Worm (Caenorhabditis elegans): ENCODE results near the gene nol-6.

The nol-6 gene

ce11 chrII:1400105-1400504 is 37.2 kb downstream of the nol-6 start, which contains the start of gene F54D12.1:
Gene F54D12.1 (plus strand): TSS chrII:1400405.
- TF ChIP-seq ceh-82 (tag; optimal IDR thresholded peaks at IDR 0.05) (no peak), aly-2 (tag; optimal IDR thresholded peaks at IDR 0.05) (no peak), unc-39 (tag; optimal IDR thresholded peaks at IDR 0.05) (no peak), fkh-2 (tag; optimal IDR thresholded peaks at IDR 0.05) (no peak), ceh-9 (tag; optimal IDR thresholded peaks at IDR 0.05) (no peak), pha-4 (tag; optimal IDR thresholded peaks at IDR 0.05) (no peak), nhr-43 (tag; optimal IDR thresholded peaks at IDR 0.05; ENCODE audit: poor library complexity, severe bottlenecking) (no peak), ceh-16 (tag; optimal IDR thresholded peaks at IDR 0.05) (no peak), mdl-1 (tag; optimal IDR thresholded peaks at IDR 0.05) (no peak)

- TF ChIP-seq skn-1 (tag; optimal IDR thresholded peaks at IDR 0.05) = no peak
- no peak for TF ChIP-seq lsy-12 (tag; optimal IDR thresholded peaks at IDR 0.05)
- no peak for TF ChIP-seq tbx-2 (tag; optimal IDR thresholded peaks at IDR 0.05)
Observed at ce11 chrII:1398396-1398795, 38.9 kb downstream of the nol-6 start, which contains the start of gene F54D12.2. Gene F54D12.2 (plus strand): TSS chrII:1398696.

- no peak for TF ChIP-seq pqm-1 (tag; optimal IDR thresholded peaks at IDR 0.05)
- no peak for TF ChIP-seq R02D3.7 (tag; optimal IDR thresholded peaks at IDR 0.05)
- TF ChIP-seq elt-3 (tag; optimal IDR thresholded peaks at IDR 0.05) = no peak
- TF ChIP-seq nhr-76 (tag; optimal IDR thresholded peaks at IDR 0.05) = no peak
- TF ChIP-seq ZK546.5 (tag; optimal IDR thresholded peaks at IDR 0.05) = no peak
- TF ChIP-seq nhr-12 (tag; optimal IDR thresholded peaks at IDR 0.05) = no peak
- no peak for TF ChIP-seq fkh-10 (GFP tag; optimal IDR thresholded peaks at IDR 0.05)
- no peak for TF ChIP-seq snpc-4 (tag; optimal IDR thresholded peaks at IDR 0.05)
- TF ChIP-seq sea-2 (GFP tag; optimal IDR thresholded peaks at IDR 0.05) = no peak
- no peak for TF ChIP-seq lin-15B (tag; optimal IDR thresholded peaks at IDR 0.05)
- no peak for TF ChIP-seq eor-1 (tag; optimal IDR thresholded peaks at IDR 0.05)
- TF ChIP-seq ztf-11 (tag; optimal IDR thresholded peaks at IDR 0.05) = no peak
- no peak for TF ChIP-seq nhr-25 (tag; optimal IDR thresholded peaks at IDR 0.05)
- no peak for TF ChIP-seq mdl-1 (tag; optimal IDR thresholded peaks at IDR 0.05)
- no peak for TF ChIP-seq skn-1 (tag; optimal IDR thresholded peaks at IDR 0.05)
- no peak for TF ChIP-seq ceh-16 (tag; optimal IDR thresholded peaks at IDR 0.05)
- TF ChIP-seq nhr-11 (tag; optimal IDR thresholded peaks at IDR 0.05) = no peak
- no peak for TF ChIP-seq nhr-237 (tag; optimal IDR thresholded peaks at IDR 0.05)
Observed at ce11 chrII:1397703-1398102, 39.6 kb downstream of the nol-6 start, which contains the start of gene F54D12.8. Gene F54D12.8 (minus strand): TSS chrII:1398038.

DNA sequence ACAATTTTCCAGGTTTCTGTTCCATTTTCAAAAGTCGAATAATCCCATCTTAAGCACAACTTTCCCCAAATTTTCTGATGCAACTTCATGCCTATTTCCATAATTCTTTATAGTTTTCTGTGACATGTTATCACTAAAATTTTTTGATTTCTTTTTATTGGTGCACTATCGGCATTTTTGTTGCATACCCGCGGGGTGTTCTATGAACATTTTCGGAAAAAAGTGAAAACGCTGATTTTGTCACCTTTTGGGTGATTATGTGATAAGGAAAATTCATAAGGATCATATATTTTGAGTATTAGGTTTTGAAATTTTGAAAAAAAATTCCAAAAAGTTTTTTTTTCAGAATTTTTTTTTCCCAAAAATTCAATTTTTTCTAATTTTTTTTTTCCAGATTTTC is 50.8 kb downstream of the nol-6 start, which contains the start of gene aat-7:
Gene aat-7, plus strand, starts transcription at position 393 of the 400 bp plus-strand sequence.
- TF ChIP-seq elt-2 (tag; optimal IDR thresholded peaks at IDR 0.05) (peak; percentile 92), jun-1 (tag; optimal IDR thresholded peaks at IDR 0.05) (peak; percentile 11), daf-12 (tag; optimal IDR thresholded peaks at IDR 0.05) (no peak), zag-1 (tag; optimal IDR thresholded peaks at IDR 0.05) (no peak), lsy-12 (tag; optimal IDR thresholded peaks at IDR 0.05) (no peak), ceh-9 (tag; optimal IDR thresholded peaks at IDR 0.05) (no peak), fkh-2 (tag; optimal IDR thresholded peaks at IDR 0.05) (no peak), lin-15B (tag; optimal IDR thresholded peaks at IDR 0.05) (no peak), elt-1 (tag; optimal IDR thresholded peaks at IDR 0.05) (no peak), nhr-237 (tag; optimal IDR thresholded peaks at IDR 0.05) (no peak), ceh-82 (tag; optimal IDR thresholded peaks at IDR 0.05) (no peak), ZK546.5 (tag; optimal IDR thresholded peaks at IDR 0.05) (no peak), nhr-76 (tag; optimal IDR thresholded peaks at IDR 0.05) (no peak), nhr-28 (tag; optimal IDR thresholded peaks at IDR 0.05) (no peak), lin-39 (tag; optimal IDR thresholded peaks at IDR 0.05) (no peak), egl-27 (tag; optimal IDR thresholded peaks at IDR 0.05) (no peak), ztf-4 (tag; optimal IDR thresholded peaks at IDR 0.05) (no peak), mml-1 (tag; optimal IDR thresholded peaks at IDR 0.05) (no peak), pqm-1 (tag; optimal IDR thresholded peaks at IDR 0.05) (peak; percentile 70), nhr-11 (tag; optimal IDR thresholded peaks at IDR 0.05) (no peak)

Measured in whole organism, L3 larva.